Fruit fly (Drosophila melanogaster): Measurements from ENCODE around the gene per.

- TF ChIP-seq gce (GFP tag; IDR thresholded peaks at IDR 0.05) (no peak), CG17359 (tag; optimal IDR thresholded peaks at IDR 0.05) (no peak), CG12071 (GFP tag; optimal IDR thresholded peaks at IDR 0.05) (no peak), Meics (GFP tag; optimal IDR thresholded peaks at IDR 0.05) (no peak), CG17361 (GFP tag; IDR thresholded peaks at IDR 0.05) (no peak), corto (GFP tag; optimal IDR thresholded peaks at IDR 0.05) (no peak), CG7839 (tag; optimal IDR thresholded peaks at IDR 0.05) (no peak), H15 (GFP tag; IDR thresholded peaks at IDR 0.05) (no peak)
Measured at dm6 chrX:2657220-2657619, 28.2 kb upstream of the per start.

Data from whole organism, embryonic.